Fruit fly (Drosophila melanogaster) whole organism, adult: Measurements from ENCODE around the gene CG31380.

ENCODE experiments used
- Crg-1 ChIP-seq: fragments of 200-800 bp; sonication (Bioruptor generic); optimal IDR thresholded peaks from 2 replicates; lab custom pipeline; 2016; ENCODE audit warnings: missing biosample characterization, missing genetic modification characterization
- cic ChIP-seq: fragments of 200-800 bp; sonication (Bioruptor generic); optimal IDR thresholded peaks from 2 replicates; lab custom pipeline; 2017; ENCODE audit warnings: missing biosample characterization, mild to moderate bottlenecking, missing genetic modification characterization, moderate library complexity

- TF ChIP-seq Crg-1 (GFP tag; lab: Kevin White, UChicago) (no peak), cic (GFP tag; lab: Kevin White, UChicago) (no peak)
Observed at dm6 chr3R:25829598-25829997, 40.3 kb upstream of the CG31380 start, which contains the start of gene Mst57Dc.
